Worm (Caenorhabditis elegans): ENCODE data around the gene F01F1.11.

The F01F1.11 gene

ce11 chrIII:5906059-5906458 lies 34.4 kb upstream of the F01F1.11 start, which contains the start of gene dpff-1 (continued):
- TF ChIP-seq lin-14 (GFP tag; optimal IDR thresholded peaks at IDR 0.05) (peak; percentile 43), egl-13 (tag; optimal IDR thresholded peaks at IDR 0.05) (no peak), nhr-237 (tag; optimal IDR thresholded peaks at IDR 0.05) (no peak), dpl-1 (GFP tag; optimal IDR thresholded peaks at IDR 0.05) (peak; percentile 25 to 52 (median 37)), pax-3 (tag; optimal IDR thresholded peaks at IDR 0.05) (no peak), efl-1 (optimal IDR thresholded peaks at IDR 0.05) (peak; percentile 42 to 47), efl-1 (GFP tag; optimal IDR thresholded peaks at IDR 0.05 in 1 of 2) (peak; percentile 31 to 93), unc-130 (tag; optimal IDR thresholded peaks at IDR 0.05) (peak; percentile 11), C34B4.2 (tag; optimal IDR thresholded peaks at IDR 0.05) (no peak), nhr-28 (tag; optimal IDR thresholded peaks at IDR 0.05) (no peak), mef-2 (tag; optimal IDR thresholded peaks at IDR 0.05) (no peak), lsy-2 (tag; optimal IDR thresholded peaks at IDR 0.05) (peak; percentile 22 to 42), egl-27 (tag; optimal IDR thresholded peaks at IDR 0.05) (no peak), alr-1 (tag; optimal IDR thresholded peaks at IDR 0.05; ENCODE audit: borderline replicate concordance) (no peak), rnt-1 (tag; optimal IDR thresholded peaks at IDR 0.05) (peak; percentile 50), F16B12.6 (tag; optimal IDR thresholded peaks at IDR 0.05) (peak; percentile 89), ama-1 (optimal IDR thresholded peaks at IDR 0.05) (no peak), hpl-2 (GFP tag; optimal IDR thresholded peaks at IDR 0.05) (no peak), zag-1 (tag; optimal IDR thresholded peaks at IDR 0.05) (no peak), mab-9 (GFP tag; IDR thresholded peaks at IDR 0.05) (no peak), nhr-12 (tag; optimal IDR thresholded peaks at IDR 0.05) (no peak), jun-1 (tag; optimal IDR thresholded peaks at IDR 0.05) (no peak), lin-35 (GFP tag; optimal IDR thresholded peaks at IDR 0.05) (peak; percentile 36 to 54), aly-2 (tag; optimal IDR thresholded peaks at IDR 0.05) (no peak), ces-1 (GFP tag; optimal IDR thresholded peaks at IDR 0.05) (no peak), aha-1 (tag; optimal IDR thresholded peaks at IDR 0.05) (no peak), ztf-4 (tag; optimal IDR thresholded peaks at IDR 0.05) (no peak), unc-62 (GFP tag; optimal IDR thresholded peaks at IDR 0.05) (no peak), lin-13 (GFP tag; optimal IDR thresholded peaks at IDR 0.05) (no peak), nhr-90 (tag; optimal IDR thresholded peaks at IDR 0.05; ENCODE audit: poor library complexity) (no peak), snpc-4 (tag; optimal IDR thresholded peaks at IDR 0.05) (no peak), dsc-1 (tag; optimal IDR thresholded peaks at IDR 0.05) (no peak)

DNA sequence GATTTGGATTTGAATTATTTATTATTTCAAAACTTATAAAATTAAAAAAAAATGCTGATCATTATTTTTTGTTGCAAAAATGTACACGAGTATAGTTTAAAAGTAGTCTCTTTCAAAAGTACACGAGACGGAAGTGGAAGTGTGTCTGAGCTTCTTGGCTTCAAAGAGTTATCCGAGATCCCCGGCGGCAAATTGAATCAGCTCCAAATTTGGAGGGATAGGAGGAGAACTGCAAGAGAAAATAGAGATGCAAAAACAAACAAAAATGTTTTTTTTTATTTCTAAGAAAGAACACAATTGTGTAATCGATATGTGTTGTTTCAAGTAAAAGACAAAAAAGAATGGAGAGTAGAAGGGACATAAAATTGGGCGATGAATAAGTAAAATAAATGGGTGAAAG lies 30.9 kb upstream of the F01F1.11 start:
- peak; percentile 54 for TF ChIP-seq lin-14 (GFP tag; optimal IDR thresholded peaks at IDR 0.05)
- no peak for TF ChIP-seq efl-3 (GFP tag; optimal IDR thresholded peaks at IDR 0.05)

DNA sequence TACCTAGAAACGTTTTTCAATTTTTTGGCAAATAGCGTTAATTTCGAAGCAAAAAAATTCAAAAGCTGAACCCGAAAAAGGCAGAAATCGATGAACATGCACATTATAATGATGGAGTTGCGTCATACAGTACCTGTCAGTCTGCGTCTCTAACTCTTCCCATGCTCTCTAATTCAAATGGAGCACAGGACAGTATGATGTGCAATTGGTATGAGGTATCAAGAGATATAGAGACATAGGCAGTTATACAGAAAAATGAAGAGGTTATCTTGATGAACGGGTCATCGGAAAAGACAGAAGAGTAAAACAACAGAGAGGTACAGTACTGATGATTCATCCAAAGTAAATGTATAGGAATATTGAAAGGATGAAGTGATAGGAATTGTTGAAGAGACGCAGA lies 29.0 kb upstream of the F01F1.11 start:
- TF ChIP-seq efl-1 (optimal IDR thresholded peaks at IDR 0.05) (no peak), efl-1 (GFP tag; optimal IDR thresholded peaks at IDR 0.05 in 1 of 2) (peak in 1 of 2 experiments; percentile 87), nhr-11 (tag; optimal IDR thresholded peaks at IDR 0.05) (no peak)

ce11 chrIII:5898631-5899030 lies 27.0 kb upstream of the F01F1.11 start:
- TF ChIP-seq ceh-90 (tag; optimal IDR thresholded peaks at IDR 0.05), result no peak
- TF ChIP-seq snu-23 (GFP tag; optimal IDR thresholded peaks at IDR 0.05), result peak; percentile 18
- TF ChIP-seq pqm-1 (tag; optimal IDR thresholded peaks at IDR 0.05), result no peak
- TF ChIP-seq jun-1 (tag; optimal IDR thresholded peaks at IDR 0.05), result no peak
- no peak for TF ChIP-seq nhr-11 (tag; optimal IDR thresholded peaks at IDR 0.05)
- TF ChIP-seq lsy-2 (tag; optimal IDR thresholded peaks at IDR 0.05), result peak in 1 of 2 experiments; percentile 7
- peak; percentile 27 for TF ChIP-seq unc-130 (tag; optimal IDR thresholded peaks at IDR 0.05)
- TF ChIP-seq blmp-1 (tag; optimal IDR thresholded peaks at IDR 0.05), result peak; percentile 64
- TF ChIP-seq rnt-1 (tag; optimal IDR thresholded peaks at IDR 0.05), result peak; percentile 37
- no peak for TF ChIP-seq zag-1 (tag; optimal IDR thresholded peaks at IDR 0.05)
- no peak for TF ChIP-seq hlh-4 (tag; optimal IDR thresholded peaks at IDR 0.05)
- peak; percentile 74 for TF ChIP-seq lin-14 (GFP tag; optimal IDR thresholded peaks at IDR 0.05)
- TF ChIP-seq efl-1 (optimal IDR thresholded peaks at IDR 0.05), result peak in 1 of 2 experiments; percentile 2
- no peak for TF ChIP-seq efl-1 (GFP tag; optimal IDR thresholded peaks at IDR 0.05 in 1 of 2)
- TF ChIP-seq nhr-12 (tag; optimal IDR thresholded peaks at IDR 0.05), result no peak
- no peak for TF ChIP-seq nhr-237 (tag; optimal IDR thresholded peaks at IDR 0.05)
- TF ChIP-seq ceh-88 (GFP tag; IDR thresholded peaks at IDR 0.05), result no peak
- peak; percentile 30 for TF ChIP-seq nhr-71 (tag; optimal IDR thresholded peaks at IDR 0.05)
